Worm (Caenorhabditis elegans): ENCODE measurements around the gene grl-1.

DNA sequence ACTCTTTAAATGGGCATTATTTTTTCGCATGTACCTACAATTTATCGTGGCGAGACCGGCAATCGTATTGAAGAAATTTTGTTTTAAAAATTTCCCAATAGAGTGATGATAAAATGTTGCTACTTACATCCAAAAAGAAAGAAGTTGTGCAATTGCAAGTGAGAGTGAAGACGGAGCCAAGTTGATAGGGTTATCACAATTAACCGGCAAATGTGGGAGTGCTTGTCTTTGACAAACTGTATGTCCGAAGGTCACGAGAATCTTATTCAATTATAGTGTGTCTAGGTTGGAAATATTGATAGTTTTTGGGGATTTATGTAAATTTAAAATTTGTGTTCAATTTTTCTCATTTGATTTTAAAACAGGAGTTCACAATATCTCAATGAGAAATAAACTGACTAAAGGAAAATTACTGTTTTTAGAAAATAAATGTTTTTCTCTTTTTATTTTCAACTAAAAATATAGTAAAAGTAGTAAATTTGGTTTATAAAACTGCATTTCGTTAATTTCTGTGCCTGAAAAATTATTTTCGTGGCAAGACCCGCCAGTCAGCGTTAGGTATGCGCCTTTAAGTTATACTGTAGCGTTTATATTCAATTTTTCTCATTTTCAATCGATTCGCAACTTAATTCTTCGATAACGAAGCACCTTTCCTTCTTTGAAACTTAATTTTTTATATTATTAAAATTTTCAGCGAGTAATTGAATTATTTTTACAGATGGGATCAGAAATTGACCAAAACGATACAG, 19.9 kb downstream of the grl-1 start, which contains the start of the genes hpo-15 and mms-19:
- TF ChIP-seq mel-28 (tag; optimal IDR thresholded peaks at IDR 0.05; ENCODE audit: borderline replicate concordance) (no peak), aptf-3 (GFP tag; IDR thresholded peaks at IDR 0.05) (no peak), hmg-1.2 (GFP tag; IDR thresholded peaks at IDR 0.05) (no peak), attf-3 (GFP tag; conservative IDR thresholded peaks at IDR 0.05) (no peak), tlf-1 (GFP tag; optimal IDR thresholded peaks at IDR 0.05) (no peak), rcor-1 (GFP tag; IDR thresholded peaks at IDR 0.05) (no peak), C17E4.6 (GFP tag; IDR thresholded peaks at IDR 0.05) (no peak), F57C9.4 (tag; optimal IDR thresholded peaks at IDR 0.05) (no peak)

Measured in whole organism, young adult.